Fruit fly (Drosophila melanogaster) whole organism, wandering third instar larva: ENCODE results near the gene CG32459.

Source experiments
- h ChIP-seq: fragments of 200-800 bp; sonication (Bioruptor generic); optimal IDR thresholded peaks from 3 replicates; lab custom pipeline; 2016; ENCODE audit warnings: missing biosample characterization, mild to moderate bottlenecking, missing genetic modification characterization
- woc ChIP-seq: sonication (Bioruptor generic); optimal IDR thresholded peaks from 2 replicates; lab custom pipeline; 2016; ENCODE audit warnings: missing biosample characterization, mild to moderate bottlenecking, missing genetic modification characterization

dm6 chr3L:22887677-22888076, 31.8 kb upstream of the CG32459 start:
- no peak for TF ChIP-seq woc (GFP tag; lab: Kevin White, UChicago)
- no peak for TF ChIP-seq h (GFP tag; lab: Kevin White, UChicago)
